Worm (Caenorhabditis elegans) whole organism, L4/young adult: ENCODE results near the gene par-1.

Experiments
- W03F9.2 ChIP-seq: fragments of 150-350 bp; optimal IDR thresholded peaks from 2 replicates; lab custom pipeline; 2014; ENCODE audit warnings: missing biosample characterization, missing genetic modification characterization
- dao-5 ChIP-seq: sonication (generic microtip); optimal IDR thresholded peaks from 2 replicates; lab custom pipeline; 2016; ENCODE audit warnings: missing genotype, missing genetic modification characterization, moderate library complexity, missing compliant biosample characterization
- him-1 ChIP-seq: sonication (generic microtip); optimal IDR thresholded peaks from 2 replicates; lab custom pipeline; 2016; ENCODE audit warnings: missing genotype, missing genetic modification reagents, missing genetic modification characterization, missing compliant biosample characterization

The par-1 gene

DNA sequence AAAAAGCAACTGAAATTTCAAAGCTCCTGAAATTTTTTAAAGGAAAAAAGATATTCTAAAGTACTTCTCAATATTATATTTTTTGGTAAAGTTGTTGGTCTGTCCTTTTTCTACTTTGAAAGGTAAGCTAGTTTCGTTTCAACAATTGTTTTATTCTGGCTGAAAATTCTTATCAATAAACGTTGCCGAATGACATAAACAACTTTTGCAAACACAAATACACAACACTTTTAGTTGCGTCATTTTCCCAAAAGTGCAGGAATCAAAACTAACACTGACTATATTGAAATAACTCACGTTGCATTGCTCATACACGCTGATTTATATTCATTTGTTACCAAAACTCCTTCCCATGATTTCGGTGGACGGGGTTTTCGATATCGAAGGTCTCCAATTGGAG, 20.6 kb upstream of the par-1 start:
- TF ChIP-seq dao-5 (tag; lab: Kevin White, UChicago) (no peak), W03F9.2 (tag; lab: Kevin White, UChicago) (no peak)

ce11 chrV:14162959-14163548, 17.9 kb upstream of the par-1 start, which contains the start of gene srd-26:
Gene srd-26 (minus strand): TSS chrV:14163009.
- no peak for TF ChIP-seq him-1 (tag; lab: Kevin White, UChicago)
- no peak for TF ChIP-seq dao-5 (tag; lab: Kevin White, UChicago)
- TF ChIP-seq W03F9.2 (tag; lab: Kevin White, UChicago) = no peak

DNA sequence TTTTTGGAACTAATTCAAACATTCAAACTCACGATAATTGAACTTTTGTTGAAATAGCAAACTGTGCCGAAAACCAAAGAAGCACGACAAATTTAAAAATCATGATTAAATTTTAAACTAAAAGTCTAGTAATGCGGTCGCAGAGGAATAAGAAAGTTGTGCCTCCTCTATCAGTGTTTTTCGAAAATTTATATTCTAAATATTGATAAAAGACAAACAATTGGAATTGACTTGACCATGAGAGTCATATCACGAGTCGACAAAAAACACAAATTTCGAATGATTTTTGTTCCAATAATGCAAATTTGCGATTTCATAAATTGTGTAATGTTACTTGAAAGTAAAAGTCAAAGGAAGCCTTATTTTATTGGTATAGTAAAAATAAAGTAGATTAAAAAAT, 15.5 kb upstream of the par-1 start, which contains the start of gene cest-1.2:
cest-1.2 (minus strand) TSS at position 165 of the 400 bp plus-strand sequence.
- TF ChIP-seq him-1 (tag; lab: Kevin White, UChicago) = no peak
- TF ChIP-seq dao-5 (tag; lab: Kevin White, UChicago) = no peak
- TF ChIP-seq W03F9.2 (tag; lab: Kevin White, UChicago) = no peak

ce11 chrV:14156468-14156867, 11.3 kb upstream of the par-1 start, which contains the start of gene AH10.2:
Gene AH10.2 (plus strand): TSS chrV:14156768.
- TF ChIP-seq dao-5 (tag; lab: Kevin White, UChicago) = no peak
- TF ChIP-seq him-1 (tag; lab: Kevin White, UChicago) = no peak
- no peak for TF ChIP-seq W03F9.2 (tag; lab: Kevin White, UChicago)

- TF ChIP-seq W03F9.2 (tag; lab: Kevin White, UChicago) (no peak), him-1 (tag; lab: Kevin White, UChicago) (no peak), dao-5 (tag; lab: Kevin White, UChicago) (no peak)
These were observed 8.4 kb upstream of the par-1 start for ce11 chrV:14153615-14154014.

ce11 chrV:14150966-14151365, 5.8 kb upstream of the par-1 start:
- no peak for TF ChIP-seq W03F9.2 (tag; lab: Kevin White, UChicago)
- no peak for TF ChIP-seq dao-5 (tag; lab: Kevin White, UChicago)
- TF ChIP-seq him-1 (tag; lab: Kevin White, UChicago) = no peak

DNA sequence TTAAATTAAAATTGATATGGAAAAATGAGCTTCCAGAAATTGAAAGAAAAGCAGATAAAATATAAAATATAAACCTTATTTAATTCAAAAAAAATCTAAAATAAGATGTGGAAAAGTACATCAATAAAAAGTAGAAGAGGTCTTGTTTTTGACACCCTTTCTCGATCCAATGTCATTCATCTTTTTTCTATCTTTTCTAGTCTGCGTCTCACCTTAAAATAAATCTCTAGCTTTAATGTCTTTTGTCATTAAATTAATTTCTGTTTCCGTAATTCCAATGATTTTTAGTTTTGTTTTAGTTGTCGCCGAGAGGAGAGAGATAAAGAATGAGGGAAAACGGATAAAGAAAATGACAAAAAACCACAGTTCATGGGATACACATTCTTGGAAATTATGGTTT, 4.0 kb upstream of the par-1 start:
- no peak for TF ChIP-seq dao-5 (tag; lab: Kevin White, UChicago)
- no peak for TF ChIP-seq him-1 (tag; lab: Kevin White, UChicago)
- no peak for TF ChIP-seq W03F9.2 (tag; lab: Kevin White, UChicago)

- no peak for TF ChIP-seq W03F9.2 (tag; lab: Kevin White, UChicago)
- TF ChIP-seq dao-5 (tag; lab: Kevin White, UChicago) = no peak
- TF ChIP-seq him-1 (tag; lab: Kevin White, UChicago) = no peak
These were observed 1.9 kb upstream of the par-1 start for ce11 chrV:14147114-14147513.

DNA sequence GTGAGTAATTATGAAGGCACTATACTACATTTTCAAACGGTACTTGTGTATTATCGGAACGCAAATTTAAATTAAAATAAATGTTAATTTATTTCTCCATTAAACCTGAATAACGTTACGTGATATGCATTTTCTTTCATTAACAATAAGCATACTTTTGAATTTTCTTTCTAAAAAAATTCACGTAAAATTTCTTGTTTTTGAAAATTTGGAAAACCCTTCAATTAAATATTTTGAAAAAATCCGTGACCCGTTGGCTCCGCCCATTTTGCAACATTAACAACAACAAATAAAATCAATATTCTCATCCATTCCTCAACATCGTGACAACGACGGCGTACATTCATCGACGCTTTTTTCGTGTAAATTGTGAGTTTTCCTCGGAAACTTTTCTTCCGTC, 1.0 kb upstream of the par-1 start, which contains the start of gene acs-10:
acs-10 (plus strand) TSS at position 301 of the 400 bp plus-strand sequence.
- TF ChIP-seq W03F9.2 (tag; lab: Kevin White, UChicago) = no peak
- no peak for TF ChIP-seq him-1 (tag; lab: Kevin White, UChicago)
- no peak for TF ChIP-seq dao-5 (tag; lab: Kevin White, UChicago)

DNA sequence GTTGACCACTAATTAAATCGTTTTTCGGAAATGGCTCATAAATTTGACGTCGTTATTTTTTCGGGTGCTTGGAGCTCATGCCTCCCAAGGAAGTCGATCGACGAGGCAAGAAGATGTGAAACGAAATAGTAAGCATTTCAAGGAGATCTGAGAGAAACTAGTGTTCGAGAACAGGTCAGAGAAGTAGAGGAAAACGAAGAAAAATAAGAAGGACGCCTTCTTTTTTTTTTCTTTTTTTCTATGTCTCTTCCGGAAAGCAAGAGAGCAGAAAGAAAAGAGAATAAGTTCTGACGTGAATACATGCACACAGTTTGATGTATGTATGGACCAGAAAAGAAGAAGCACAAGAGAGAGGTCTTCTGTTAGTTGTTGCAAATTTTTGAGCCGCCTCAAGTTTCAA, 1.5 kb downstream of the par-1 start:
- peak; percentile 7 for TF ChIP-seq W03F9.2 (tag; lab: Kevin White, UChicago)
- TF ChIP-seq dao-5 (tag; lab: Kevin White, UChicago) = no peak
- peak; percentile 79 for TF ChIP-seq him-1 (tag; lab: Kevin White, UChicago)

DNA sequence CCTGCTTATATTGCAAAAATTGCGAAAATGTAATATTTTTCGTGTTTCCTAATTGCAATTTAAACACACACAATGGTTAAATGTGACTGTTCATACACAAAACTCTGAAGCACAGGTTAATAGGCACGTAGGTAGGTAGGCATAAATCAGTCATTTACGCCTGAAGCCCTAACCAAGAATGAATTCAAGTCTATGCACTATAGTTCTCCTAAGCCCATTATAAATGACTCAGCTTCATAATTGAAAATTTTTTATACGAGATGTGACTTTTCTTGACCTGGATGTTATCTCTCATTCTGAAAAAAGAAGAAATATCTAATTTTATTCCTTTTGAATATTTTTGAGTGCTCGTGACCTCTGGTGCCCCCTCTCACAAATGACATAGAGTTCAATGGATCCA, 3.3 kb downstream of the par-1 start:
- TF ChIP-seq him-1 (tag; lab: Kevin White, UChicago) (no peak), dao-5 (tag; lab: Kevin White, UChicago) (no peak), W03F9.2 (tag; lab: Kevin White, UChicago) (no peak)

- TF ChIP-seq him-1 (tag; lab: Kevin White, UChicago) (no peak), W03F9.2 (tag; lab: Kevin White, UChicago) (no peak), dao-5 (tag; lab: Kevin White, UChicago) (no peak)
These were observed 4.4 kb downstream of the par-1 start for ce11 chrV:14140733-14141132.

DNA sequence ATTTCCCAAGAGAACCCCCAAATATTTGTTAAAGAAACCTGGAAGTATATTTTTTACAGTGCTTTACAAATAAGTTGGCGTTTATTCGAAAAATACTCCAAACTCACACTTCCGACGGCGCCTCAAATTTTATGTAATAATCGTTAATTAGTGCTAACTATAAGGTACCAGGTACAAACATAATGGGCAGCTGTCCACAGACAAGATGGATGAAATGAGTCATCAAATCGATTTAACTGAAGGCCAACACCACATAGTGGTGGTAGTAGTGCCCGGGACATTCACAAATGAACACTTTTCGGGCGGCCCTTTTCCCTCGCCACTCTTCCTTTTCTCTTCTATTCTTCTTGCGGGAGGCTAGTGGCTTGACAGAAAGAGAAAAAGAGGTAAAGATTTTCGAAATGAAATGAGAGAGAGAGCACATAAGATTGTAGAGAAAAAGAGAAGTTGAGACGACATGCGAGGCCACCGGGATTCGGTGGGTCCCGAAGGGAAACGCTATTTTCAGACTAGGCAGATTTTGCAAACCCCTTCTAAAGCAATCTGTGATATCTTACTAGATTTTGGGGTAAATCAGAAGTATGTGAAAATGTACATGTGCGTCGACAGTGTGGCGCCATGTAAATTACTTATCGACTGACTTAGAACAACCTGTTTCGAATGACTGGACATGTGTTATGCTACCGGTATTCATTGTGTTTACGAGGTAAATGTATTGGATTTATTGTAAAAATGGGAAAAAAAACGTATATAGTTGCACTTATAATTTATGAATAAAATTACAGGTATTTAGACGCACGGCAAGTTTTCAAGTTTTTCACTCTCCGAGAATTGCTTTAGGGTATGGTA, 5.7 kb downstream of the par-1 start:
- no peak for TF ChIP-seq dao-5 (tag; lab: Kevin White, UChicago)
- TF ChIP-seq him-1 (tag; lab: Kevin White, UChicago) = no peak
- no peak for TF ChIP-seq W03F9.2 (tag; lab: Kevin White, UChicago)
